Worm (Caenorhabditis elegans): ENCODE results near the gene ZC395.11.

The ZC395.11 gene

ce11 chrIII:5254108-5254507 lies 32.0 kb downstream of the ZC395.11 start, which contains the start of the genes sumv-1 and gop-1:
Gene sumv-1, minus strand, starts transcription at chrIII:5254187.
Gene gop-1, plus strand, starts transcription at chrIII:5254438.
- TF ChIP-seq tbx-11 (GFP tag; IDR thresholded peaks at IDR 0.05): no peak
- TF ChIP-seq hmg-4 (GFP tag; optimal IDR thresholded peaks at IDR 0.05): no peak
- TF ChIP-seq flt-1 (GFP tag; IDR thresholded peaks at IDR 0.05): no peak
- TF ChIP-seq ama-1 (optimal IDR thresholded peaks at IDR 0.05): no peak
- no peak for TF ChIP-seq pes-1 (GFP tag; IDR thresholded peaks at IDR 0.05)
- no peak for TF ChIP-seq ets-7 (tag; optimal IDR thresholded peaks at IDR 0.05)
- no peak for TF ChIP-seq B0310.2 (tag; optimal IDR thresholded peaks at IDR 0.05)

- no peak for TF ChIP-seq tbx-37 (GFP tag; conservative IDR thresholded peaks at IDR 0.05)
- no peak for TF ChIP-seq B0310.2 (tag; optimal IDR thresholded peaks at IDR 0.05)
- no peak for TF ChIP-seq aly-1 (tag; optimal IDR thresholded peaks at IDR 0.05)
- no peak for TF ChIP-seq F13C5.2 (tag; optimal IDR thresholded peaks at IDR 0.05)
- no peak for TF ChIP-seq hnd-1 (tag; optimal IDR thresholded peaks at IDR 0.05)
- no peak for TF ChIP-seq scrt-1 (GFP tag; IDR thresholded peaks at IDR 0.05)
- no peak for TF ChIP-seq sea-1 (GFP tag; conservative IDR thresholded peaks at IDR 0.05)
- TF ChIP-seq ceh-36 (tag; optimal IDR thresholded peaks at IDR 0.05): peak; percentile 67
- no peak for TF ChIP-seq ama-1 (optimal IDR thresholded peaks at IDR 0.05)
These were observed 37.4 kb downstream of the ZC395.11 start for ce11 chrIII:5248706-5249105.

ce11 chrIII:5245067-5245466 lies 41.0 kb downstream of the ZC395.11 start:
- no peak for TF ChIP-seq scrt-1 (GFP tag; IDR thresholded peaks at IDR 0.05)
- TF ChIP-seq flt-1 (GFP tag; IDR thresholded peaks at IDR 0.05): no peak
- TF ChIP-seq hnd-1 (tag; optimal IDR thresholded peaks at IDR 0.05): no peak
- TF ChIP-seq hmg-4 (GFP tag; optimal IDR thresholded peaks at IDR 0.05): no peak
- TF ChIP-seq pes-1 (GFP tag; IDR thresholded peaks at IDR 0.05): no peak
- no peak for TF ChIP-seq hmbx-1 (tag; optimal IDR thresholded peaks at IDR 0.05)
- TF ChIP-seq tra-4 (tag; optimal IDR thresholded peaks at IDR 0.05): no peak
- no peak for TF ChIP-seq tbx-37 (GFP tag; conservative IDR thresholded peaks at IDR 0.05)
- TF ChIP-seq tbx-11 (GFP tag; IDR thresholded peaks at IDR 0.05): no peak
- no peak for TF ChIP-seq ceh-36 (tag; optimal IDR thresholded peaks at IDR 0.05)
- no peak for TF ChIP-seq F13C5.2 (tag; optimal IDR thresholded peaks at IDR 0.05)
- TF ChIP-seq B0310.2 (tag; optimal IDR thresholded peaks at IDR 0.05): no peak
- no peak for TF ChIP-seq ceh-13 (GFP tag; optimal IDR thresholded peaks at IDR 0.05)
- no peak for TF ChIP-seq aly-1 (tag; optimal IDR thresholded peaks at IDR 0.05)
- no peak for TF ChIP-seq sea-1 (GFP tag; conservative IDR thresholded peaks at IDR 0.05)
- no peak for TF ChIP-seq ama-1 (optimal IDR thresholded peaks at IDR 0.05)
- no peak for TF ChIP-seq ets-7 (tag; optimal IDR thresholded peaks at IDR 0.05)

- TF ChIP-seq scrt-1 (GFP tag; IDR thresholded peaks at IDR 0.05) (no peak), ama-1 (optimal IDR thresholded peaks at IDR 0.05) (no peak)
These were observed 41.6 kb downstream of the ZC395.11 start, which contains the start of gene cnd-1 for ce11 chrIII:5244539-5244938. Gene cnd-1, minus strand, starts transcription at chrIII:5244639.

- no peak for TF ChIP-seq hmbx-1 (tag; optimal IDR thresholded peaks at IDR 0.05)
- TF ChIP-seq tbx-37 (GFP tag; conservative IDR thresholded peaks at IDR 0.05): no peak
These were observed 44.3 kb downstream of the ZC395.11 start for ce11 chrIII:5241854-5242253.

- TF ChIP-seq F13C5.2 (tag; optimal IDR thresholded peaks at IDR 0.05): no peak
- TF ChIP-seq sea-1 (GFP tag; conservative IDR thresholded peaks at IDR 0.05): no peak
- TF ChIP-seq ceh-13 (GFP tag; optimal IDR thresholded peaks at IDR 0.05): no peak
- no peak for TF ChIP-seq ets-7 (tag; optimal IDR thresholded peaks at IDR 0.05)
- TF ChIP-seq ceh-36 (tag; optimal IDR thresholded peaks at IDR 0.05): no peak
- no peak for TF ChIP-seq flt-1 (GFP tag; IDR thresholded peaks at IDR 0.05)
- TF ChIP-seq hmg-4 (GFP tag; optimal IDR thresholded peaks at IDR 0.05): no peak
- TF ChIP-seq pes-1 (GFP tag; IDR thresholded peaks at IDR 0.05): no peak
- TF ChIP-seq tra-4 (tag; optimal IDR thresholded peaks at IDR 0.05): no peak
- TF ChIP-seq B0310.2 (tag; optimal IDR thresholded peaks at IDR 0.05): no peak
- no peak for TF ChIP-seq aly-1 (tag; optimal IDR thresholded peaks at IDR 0.05)
- TF ChIP-seq tbx-37 (GFP tag; conservative IDR thresholded peaks at IDR 0.05): no peak
- TF ChIP-seq hnd-1 (tag; optimal IDR thresholded peaks at IDR 0.05): no peak
- TF ChIP-seq scrt-1 (GFP tag; IDR thresholded peaks at IDR 0.05): no peak
- TF ChIP-seq tbx-11 (GFP tag; IDR thresholded peaks at IDR 0.05): no peak
- no peak for TF ChIP-seq hmbx-1 (tag; optimal IDR thresholded peaks at IDR 0.05)
- no peak for TF ChIP-seq ama-1 (optimal IDR thresholded peaks at IDR 0.05)
These were observed 50.0 kb downstream of the ZC395.11 start, which contains the start of gene prx-10 for ce11 chrIII:5236104-5236503. Gene prx-10, plus strand, starts transcription at chrIII:5236404.
